Fruit fly (Drosophila melanogaster) whole organism, adult: ENCODE measurements around the gene Orc2.

ENCODE experiments used
- CG11617 ChIP-seq: fragments of 200-800 bp; sonication (Bioruptor generic); optimal IDR thresholded peaks from 2 replicates; lab custom pipeline; 2017; ENCODE audit warnings: mild to moderate bottlenecking, missing biosample characterization, missing genetic modification reagents, missing genetic modification characterization
- CG12768 ChIP-seq: fragments of 200-800 bp; sonication (Bioruptor generic); optimal IDR thresholded peaks from 2 replicates; lab custom pipeline; 2017; ENCODE audit warnings: missing biosample characterization, missing genetic modification characterization, mild to moderate bottlenecking, moderate library complexity, missing genetic modification reagents
- CG14711 ChIP-seq: fragments of 200-800 bp; sonication (Bioruptor generic); optimal IDR thresholded peaks from 2 replicates; lab custom pipeline; 2018; ENCODE audit warnings: missing biosample characterization, mild to moderate bottlenecking, missing genetic modification characterization, moderate library complexity
- CG1620 ChIP-seq: fragments of 200-800 bp; sonication (Bioruptor generic); optimal IDR thresholded peaks from 2 replicates; lab custom pipeline; 2016; ENCODE audit warnings: missing biosample characterization, missing genetic modification characterization
- CG33017 ChIP-seq: fragments of 200-800 bp; sonication (Bioruptor generic); optimal IDR thresholded peaks from 2 replicates; lab custom pipeline; 2018; ENCODE audit warnings: missing biosample characterization, mild to moderate bottlenecking, missing genetic modification characterization, moderate library complexity
- CG5204 ChIP-seq: fragments of 200-800 bp; sonication (Bioruptor generic); optimal IDR thresholded peaks from 2 replicates; lab custom pipeline; 2016; ENCODE audit warnings: missing biosample characterization, missing genetic modification characterization
- CG7045 ChIP-seq: fragments of 200-800 bp; sonication (Bioruptor generic); optimal IDR thresholded peaks from 2 replicates; lab custom pipeline; 2017; ENCODE audit warnings: missing biosample characterization, mild to moderate bottlenecking, missing genetic modification characterization
- CG7101 ChIP-seq: fragments of 200-800 bp; sonication (Bioruptor generic); optimal IDR thresholded peaks from 2 replicates; lab custom pipeline; 2018; ENCODE audit warnings: missing biosample characterization, mild to moderate bottlenecking, missing genetic modification characterization, moderate library complexity
- Clk ChIP-seq: fragments of 200-800 bp; sonication (Bioruptor generic); optimal IDR thresholded peaks from 2 replicates; lab custom pipeline; 2017; ENCODE audit warnings: missing biosample characterization, missing genetic modification characterization
- Crg-1 ChIP-seq: fragments of 200-800 bp; sonication (Bioruptor generic); optimal IDR thresholded peaks from 2 replicates; lab custom pipeline; 2016; ENCODE audit warnings: missing biosample characterization, missing genetic modification characterization
- Hr96 ChIP-seq: fragments of 200-800 bp; sonication (Bioruptor generic); optimal IDR thresholded peaks from 2 replicates; lab custom pipeline; 2016; ENCODE audit warnings: missing biosample characterization, missing genetic modification characterization
- Mnt ChIP-seq: fragments of 200-800 bp; sonication (Bioruptor generic); optimal IDR thresholded peaks from 2 replicates; lab custom pipeline; 2016; ENCODE audit warnings: missing biosample characterization, mild to moderate bottlenecking, missing genetic modification characterization
- bab1 ChIP-seq: fragments of 200-800 bp; sonication (Bioruptor generic); optimal IDR thresholded peaks from 3 replicates; lab custom pipeline; 2019; ENCODE audit warnings: missing biosample characterization, mild to moderate bottlenecking, missing genetic modification characterization, moderate library complexity
- cic ChIP-seq: fragments of 200-800 bp; sonication (Bioruptor generic); optimal IDR thresholded peaks from 2 replicates; lab custom pipeline; 2017; ENCODE audit warnings: missing biosample characterization, mild to moderate bottlenecking, missing genetic modification characterization, moderate library complexity
- cnc ChIP-seq, 2 experiments: fragments of >200 bp; optimal IDR thresholded peaks; 2 replicates each; lab custom pipeline; 2017
- kay ChIP-seq: fragments of 200-800 bp; sonication (Bioruptor generic); peaks from one replicate; lab custom pipeline; 2016; ENCODE audit warnings: missing biosample characterization, missing genetic modification characterization, borderline replicate concordance
- ovo ChIP-seq: fragments of 200-800 bp; sonication (Bioruptor generic); optimal IDR thresholded peaks from 2 replicates; lab custom pipeline; 2016; ENCODE audit warnings: missing biosample characterization, missing genetic modification characterization
- pad ChIP-seq: fragments of 200-800 bp; sonication (Bioruptor generic); optimal IDR thresholded peaks from 3 replicates; lab custom pipeline; 2017; ENCODE audit warnings: missing biosample characterization, missing genetic modification characterization, mild to moderate bottlenecking, moderate library complexity, missing genetic modification reagents
- tj ChIP-seq: fragments of 200-800 bp; sonication (Bioruptor generic); optimal IDR thresholded peaks from 3 replicates; lab custom pipeline; 2017; ENCODE audit warnings: missing biosample characterization, mild to moderate bottlenecking, missing genetic modification characterization, moderate library complexity
- toe ChIP-seq: fragments of 200-800 bp; sonication (Bioruptor generic); optimal IDR thresholded peaks from 2 replicates; lab custom pipeline; 2016; ENCODE audit warnings: missing biosample characterization, missing genetic modification characterization

The Orc2 gene

dm6 chr3R:13998595-13998994 is 33.9 kb downstream of the Orc2 start:
- TF ChIP-seq bab1 (GFP tag; lab: Kevin White, UChicago) = no peak
- no peak for TF ChIP-seq CG11617
- TF ChIP-seq pad (GFP tag; lab: Kevin White, UChicago) = no peak
- no peak for TF ChIP-seq CG14711 (tag; lab: Kevin White, UChicago)
- no peak for TF ChIP-seq cnc (optimal IDR thresholded peaks at IDR 0.05; lab: Kevin White, UChicago)
- TF ChIP-seq CG7045 (GFP tag; lab: Kevin White, UChicago) = no peak
- TF ChIP-seq cic (GFP tag; lab: Kevin White, UChicago) = no peak
- TF ChIP-seq Clk (GFP tag; lab: Kevin White, UChicago) = no peak
- no peak for TF ChIP-seq Mnt
- no peak for TF ChIP-seq Crg-1 (GFP tag; lab: Kevin White, UChicago)
- no peak for TF ChIP-seq Hr96
- TF ChIP-seq CG12768 (GFP tag; lab: Kevin White, UChicago) = no peak
- no peak for TF ChIP-seq CG33017

- TF ChIP-seq tj (no peak), kay (GFP tag; lab: Kevin White, UChicago) (no peak), Mnt (no peak), CG7101 (tag; lab: Kevin White, UChicago) (no peak)
Observed at dm6 chr3R:13999531-13999930, 34.8 kb downstream of the Orc2 start.

DNA sequence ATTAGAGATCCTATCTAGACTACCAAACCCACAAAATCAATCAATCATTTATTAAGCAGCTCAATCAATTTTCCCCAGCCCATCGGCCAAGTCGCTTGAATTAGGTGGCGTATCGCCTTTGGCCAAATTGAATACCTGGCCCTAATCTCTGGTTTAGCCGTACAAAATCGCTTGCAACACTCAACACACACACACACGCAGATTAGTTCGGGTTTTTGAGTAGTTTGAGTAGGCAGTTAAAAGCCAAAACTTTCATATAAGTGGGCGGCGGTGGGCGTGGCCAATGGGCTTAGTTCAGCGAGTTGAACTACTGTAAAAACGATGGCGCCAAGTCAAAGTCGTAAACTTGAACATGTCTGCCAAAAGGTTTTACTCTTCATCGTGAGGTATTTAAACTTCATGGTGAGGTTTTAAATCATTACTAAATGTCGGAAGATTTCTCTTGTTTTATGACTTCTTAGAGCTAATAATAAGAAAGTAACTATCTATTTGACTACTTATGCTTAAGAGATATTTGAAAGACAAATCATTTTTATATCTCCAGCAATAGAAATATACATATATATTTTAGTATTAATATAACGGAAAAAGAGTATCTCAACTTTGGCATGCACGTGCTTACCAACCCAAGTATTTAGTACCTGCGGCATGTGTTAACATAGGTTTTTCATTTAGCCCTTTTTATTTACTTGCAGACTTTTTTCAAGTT is 36.7 kb downstream of the Orc2 start:
- TF ChIP-seq CG7101 (tag; lab: Kevin White, UChicago) (no peak), CG1620 (GFP tag; lab: Kevin White, UChicago) (no peak), CG14711 (tag; lab: Kevin White, UChicago) (no peak), bab1 (GFP tag; lab: Kevin White, UChicago) (no peak), CG11617 (no peak), Hr96 (no peak), Mnt (no peak), cnc (optimal IDR thresholded peaks at IDR 0.05; lab: Kevin White, UChicago) (no peak), CG7045 (GFP tag; lab: Kevin White, UChicago) (no peak), CG12768 (GFP tag; lab: Kevin White, UChicago) (no peak), Clk (GFP tag; lab: Kevin White, UChicago) (no peak), pad (GFP tag; lab: Kevin White, UChicago) (no peak), kay (GFP tag; lab: Kevin White, UChicago) (no peak), cic (GFP tag; lab: Kevin White, UChicago) (no peak), ovo (GFP tag; lab: Kevin White, UChicago) (no peak), Crg-1 (GFP tag; lab: Kevin White, UChicago) (no peak), CG5204 (GFP tag; lab: Kevin White, UChicago) (no peak), toe (GFP tag; lab: Kevin White, UChicago) (no peak), tj (no peak), CG33017 (no peak)

dm6 chr3R:14002146-14002846 is 37.6 kb downstream of the Orc2 start:
- TF ChIP-seq CG12768 (GFP tag; lab: Kevin White, UChicago) (no peak), kay (GFP tag; lab: Kevin White, UChicago) (peak; percentile 4)

- TF ChIP-seq toe (GFP tag; lab: Kevin White, UChicago) = no peak
- no peak for TF ChIP-seq Mnt
- no peak for TF ChIP-seq Clk (GFP tag; lab: Kevin White, UChicago)
- TF ChIP-seq CG7045 (GFP tag; lab: Kevin White, UChicago) = no peak
- TF ChIP-seq CG5204 (GFP tag; lab: Kevin White, UChicago) = no peak
- TF ChIP-seq CG14711 (tag; lab: Kevin White, UChicago) = no peak
- TF ChIP-seq kay (GFP tag; lab: Kevin White, UChicago) = no peak
- no peak for TF ChIP-seq ovo (GFP tag; lab: Kevin White, UChicago)
- no peak for TF ChIP-seq CG1620 (GFP tag; lab: Kevin White, UChicago)
- no peak for TF ChIP-seq tj
- no peak for TF ChIP-seq CG12768 (GFP tag; lab: Kevin White, UChicago)
- no peak for TF ChIP-seq Hr96
- no peak for TF ChIP-seq CG11617
- TF ChIP-seq cnc (optimal IDR thresholded peaks at IDR 0.05; lab: Kevin White, UChicago) = no peak
Observed at dm6 chr3R:14003845-14004244, 39.2 kb downstream of the Orc2 start.

DNA sequence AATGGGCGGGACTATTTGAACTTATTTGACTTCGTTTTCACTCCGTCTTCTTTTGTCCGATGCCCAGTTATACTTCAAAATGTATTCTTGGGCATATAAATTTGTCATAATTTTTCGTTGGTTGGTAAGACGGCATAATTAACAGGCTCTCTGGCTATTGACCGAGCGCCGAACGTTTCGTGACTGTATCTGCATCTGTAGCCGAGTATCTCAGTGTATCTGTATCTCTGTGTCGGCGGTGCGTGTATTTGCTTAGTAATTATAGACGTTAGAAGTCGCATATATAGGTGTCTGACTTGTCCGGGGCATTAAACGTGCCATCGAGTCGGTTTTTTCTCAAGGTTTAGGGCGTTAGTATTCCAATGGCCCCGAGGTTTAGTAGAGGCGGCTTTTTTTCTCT is 40.5 kb downstream of the Orc2 start:
- TF ChIP-seq pad (GFP tag; lab: Kevin White, UChicago) (no peak), Clk (GFP tag; lab: Kevin White, UChicago) (no peak), Hr96 (no peak), tj (no peak), ovo (GFP tag; lab: Kevin White, UChicago) (no peak), CG7045 (GFP tag; lab: Kevin White, UChicago) (no peak), CG33017 (no peak), kay (GFP tag; lab: Kevin White, UChicago) (peak; percentile 7), cnc (optimal IDR thresholded peaks at IDR 0.05; lab: Kevin White, UChicago) (no peak)
